ENCODE assay signal across 6 worm cellular contexts in the genomic region with DNA sequence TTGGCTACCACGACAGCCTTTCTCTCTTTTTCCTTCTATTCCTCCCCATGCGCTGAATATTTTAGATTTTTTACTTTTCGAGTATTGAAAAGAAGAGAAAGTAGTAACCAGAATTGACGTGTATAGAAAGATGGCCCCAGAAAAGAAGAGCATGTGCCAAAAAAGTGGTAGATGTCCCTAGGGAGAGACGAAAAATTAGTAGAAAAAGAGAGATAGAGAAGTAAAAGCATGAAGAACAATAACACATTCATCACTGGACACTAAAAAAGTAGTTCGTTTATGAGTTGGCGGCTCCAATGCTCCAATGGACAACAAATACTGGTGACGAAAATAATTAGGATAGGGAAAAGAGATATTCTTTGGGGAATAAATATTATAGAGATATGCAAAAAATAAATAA.
TF ChIP-seq lines count a peak whose summit lies in the region.

No protein-coding gene starts in this region.

TF ChIP-seq in whole organism, L1 larva, 84 proteins besides CTCF, POLR2A, EP300 and RAD21:
- peak; percentile 74 for TF ChIP-seq lin-14 (GFP tag; optimal IDR thresholded peaks at IDR 0.05; lab: Kevin White, UChicago)
- no peak for TF ChIP-seq C34B4.2 (tag; optimal IDR thresholded peaks at IDR 0.05; lab: Kevin White, UChicago)

TF ChIP-seq in whole organism, L2 larva, 48 proteins besides CTCF, POLR2A, EP300 and RAD21 (continues in another document):
- peak; percentile 35 for TF ChIP-seq zag-1 (tag; optimal IDR thresholded peaks at IDR 0.05; lab: Kevin White, UChicago)
- peak in 1 of 2 experiments; percentile 17 for TF ChIP-seq lsy-2 (tag; optimal IDR thresholded peaks at IDR 0.05; lab: Kevin White, UChicago)
- TF ChIP-seq mab-5 (tag; optimal IDR thresholded peaks at IDR 0.05; lab: Kevin White, UChicago): peak; percentile 21
- TF ChIP-seq nhr-6 (tag; optimal IDR thresholded peaks at IDR 0.05; lab: Kevin White, UChicago): no peak
- TF ChIP-seq sma-9 (GFP tag; optimal IDR thresholded peaks at IDR 0.05; lab: Kevin White, UChicago): peak; percentile 12
- TF ChIP-seq sma-9 (tag; optimal IDR thresholded peaks at IDR 0.05; lab: Kevin White, UChicago): no peak
- TF ChIP-seq nhr-23 (tag; optimal IDR thresholded peaks at IDR 0.05; lab: Kevin White, UChicago): no peak
- no peak for TF ChIP-seq nhr-11 (tag; optimal IDR thresholded peaks at IDR 0.05; lab: Kevin White, UChicago)
- peak; percentile 1 for TF ChIP-seq Y55F3AM.14 (GFP tag; optimal IDR thresholded peaks at IDR 0.05; lab: Kevin White, UChicago)
- TF ChIP-seq sem-4 (tag; optimal IDR thresholded peaks at IDR 0.05; lab: Kevin White, UChicago): no peak
- TF ChIP-seq ztf-1 (GFP tag; conservative IDR thresholded peaks at IDR 0.05; lab: Robert Waterston, UW): no peak
- no peak for TF ChIP-seq skn-1 (tag; optimal IDR thresholded peaks at IDR 0.05; lab: Kevin White, UChicago)
- no peak for TF ChIP-seq elt-3 (tag; optimal IDR thresholded peaks at IDR 0.05; lab: Kevin White, UChicago)
- peak; percentile 57 for TF ChIP-seq lin-39 (tag; optimal IDR thresholded peaks at IDR 0.05; lab: Kevin White, UChicago)
- no peak for TF ChIP-seq F13H6.1 (tag; optimal IDR thresholded peaks at IDR 0.05; lab: Kevin White, UChicago)
- TF ChIP-seq ceh-16 (tag; optimal IDR thresholded peaks at IDR 0.05; lab: Kevin White, UChicago): no peak
- TF ChIP-seq crh-2 (tag; optimal IDR thresholded peaks at IDR 0.05; lab: Kevin White, UChicago): peak; percentile 17

TF ChIP-seq in whole organism, L3 larva, 47 proteins besides CTCF, POLR2A, EP300 and RAD21:
- TF ChIP-seq tbx-2 (tag; optimal IDR thresholded peaks at IDR 0.05; lab: Kevin White, UChicago) (no peak), nfya-1 (tag; optimal IDR thresholded peaks at IDR 0.05; lab: Kevin White, UChicago; ENCODE audit: insufficient read depth) (peak; percentile 34), lin-15B (tag; optimal IDR thresholded peaks at IDR 0.05; lab: Kevin White, UChicago) (no peak), egl-5 (tag; optimal IDR thresholded peaks at IDR 0.05; lab: Kevin White, UChicago) (peak; percentile 52), lin-39 (tag; optimal IDR thresholded peaks at IDR 0.05; lab: Kevin White, UChicago) (peak; percentile 36)

TF ChIP-seq in whole organism, L4 larva, 104 proteins besides CTCF, POLR2A, EP300 and RAD21:
- TF ChIP-seq madf-9 (GFP tag; conservative IDR thresholded peaks at IDR 0.05; lab: Robert Waterston, UW): no peak
- TF ChIP-seq lin-13 (GFP tag; optimal IDR thresholded peaks at IDR 0.05; lab: Kevin White, UChicago): no peak
- peak; percentile 24 for TF ChIP-seq hlh-30 (tag; optimal IDR thresholded peaks at IDR 0.05; lab: Kevin White, UChicago; ENCODE audit: insufficient read depth)
- TF ChIP-seq mdl-1 (tag; optimal IDR thresholded peaks at IDR 0.05; lab: Kevin White, UChicago): peak in 1 of 2 experiments; percentile 33
- peak in 1 of 2 experiments; percentile 19 for TF ChIP-seq lsy-2 (tag; optimal IDR thresholded peaks at IDR 0.05; lab: Kevin White, UChicago)
- peak; percentile 55 for TF ChIP-seq aha-1 (tag; lab: Kevin White, UChicago)
- no peak for TF ChIP-seq ceh-20 (GFP tag; IDR thresholded peaks at IDR 0.05; lab: Robert Waterston, UW)
- 0 out of 2 replicates have a peak, but pooled peaks have one; percentile 21 for TF ChIP-seq hmg-1.1 (GFP tag; IDR thresholded peaks at IDR 0.05; lab: Robert Waterston, UW)
- TF ChIP-seq unc-62 (GFP tag; optimal IDR thresholded peaks at IDR 0.05 in 1 of 2; lab: Kevin White, UChicago): peak in 1 of 2 experiments; percentile 92
- TF ChIP-seq unc-62 (tag; optimal IDR thresholded peaks at IDR 0.05; lab: Kevin White, UChicago): no peak
- TF ChIP-seq mes-2 (tag; optimal IDR thresholded peaks at IDR 0.05; lab: Kevin White, UChicago; ENCODE audit: poor library complexity, severe bottlenecking): no peak
- TF ChIP-seq R02D3.7 (tag; optimal IDR thresholded peaks at IDR 0.05; lab: Kevin White, UChicago): no peak
- no peak for TF ChIP-seq Y75B8A.6 (GFP tag; IDR thresholded peaks at IDR 0.05; lab: Robert Waterston, UW)
- no peak for TF ChIP-seq mep-1 (tag; optimal IDR thresholded peaks at IDR 0.05; lab: Kevin White, UChicago)

TF ChIP-seq in whole organism, late embryonic, 69 proteins besides CTCF, POLR2A, EP300 and RAD21:
- TF ChIP-seq unc-3 (GFP tag; conservative IDR thresholded peaks at IDR 0.05; lab: Robert Waterston, UW) (no peak), unc-3 (tag; optimal IDR thresholded peaks at IDR 0.05; lab: Kevin White, UChicago) (peak; percentile 63), pat-9 (tag; optimal IDR thresholded peaks at IDR 0.05; lab: Kevin White, UChicago) (no peak), mec-3 (tag; optimal IDR thresholded peaks at IDR 0.05; lab: Kevin White, UChicago; ENCODE audit: borderline replicate concordance) (no peak), sdc-2 (tag; optimal IDR thresholded peaks at IDR 0.05; lab: Kevin White, UChicago) (no peak), ceh-34 (tag; optimal IDR thresholded peaks at IDR 0.05; lab: Kevin White, UChicago) (peak; percentile 31), madf-2 (tag; optimal IDR thresholded peaks at IDR 0.05; lab: Kevin White, UChicago) (no peak), fax-1 (tag; optimal IDR thresholded peaks at IDR 0.05; lab: Kevin White, UChicago) (no peak), npax-4 (tag; optimal IDR thresholded peaks at IDR 0.05; lab: Kevin White, UChicago) (no peak), ceh-9 (tag; optimal IDR thresholded peaks at IDR 0.05; lab: Kevin White, UChicago) (no peak), hlh-8 (tag; optimal IDR thresholded peaks at IDR 0.05; lab: Kevin White, UChicago) (no peak), unc-42 (tag; optimal IDR thresholded peaks at IDR 0.05; lab: Kevin White, UChicago) (peak; percentile 26), ceh-24 (tag; optimal IDR thresholded peaks at IDR 0.05; lab: Kevin White, UChicago) (no peak)

TF ChIP-seq in whole organism, mixed stage, embryonic, 35 proteins besides CTCF, POLR2A, EP300 and RAD21:
- TF ChIP-seq nhr-76 (tag; optimal IDR thresholded peaks at IDR 0.05; lab: Kevin White, UChicago): no peak
- TF ChIP-seq ces-1 (GFP tag; optimal IDR thresholded peaks at IDR 0.05; lab: Kevin White, UChicago): peak; percentile 51

Comparison
In these comparisons a context has a peak if more than half of its experiments do, and no peak if none do; other contexts are left out.
1. Of the 29 proteins assayed by ChIP-seq in both whole organism, L4 larva and whole organism, L1 larva: peak only in whole organism, L4 larva: aha-1; only in whole organism, L1 larva: none; in both: none; in neither: 25; mixed calls (peak in some experiments, not most) for 3.